Fruit fly (Drosophila melanogaster) whole organism, prepupa: ENCODE results near the gene CG33688.
A peak's percentile ranks its signal among the peaks of the same experiment; 100 is the strongest.

Source experiments
- Blimp-1 ChIP-seq: fragments of 200-800 bp; sonication (Bioruptor generic); optimal IDR thresholded peaks from 3 replicates; lab custom pipeline; 2017; ENCODE audit warnings: missing biosample characterization, missing genetic modification characterization, mild to moderate bottlenecking, moderate library complexity, missing genetic modification reagents
- CG11294 ChIP-seq: fragments of 200-800 bp; sonication (Bioruptor generic); IDR thresholded peaks from 2 replicates; pipeline ENCODE4 v1.3.6; 2022; ENCODE audit warnings: missing biosample characterization, missing genetic modification characterization
- CG11762 ChIP-seq: fragments of 200-800 bp; sonication (Bioruptor generic); optimal IDR thresholded peaks from 3 replicates; lab custom pipeline; 2016; ENCODE audit warnings: missing biosample characterization, missing genetic modification characterization; ENCODE audit not compliant: insufficient read depth
- CG11902 ChIP-seq: fragments of 200-800 bp; sonication (Bioruptor generic); optimal IDR thresholded peaks from 3 replicates; lab custom pipeline; 2016; ENCODE audit warnings: missing biosample characterization, missing genetic modification characterization
- CG15336 ChIP-seq: fragments of 200-800 bp; sonication (Bioruptor generic); IDR thresholded peaks from 2 replicates; pipeline ENCODE4 v1.3.6; 2022; ENCODE audit warnings: missing biosample characterization, missing genetic modification characterization
- CG1621 ChIP-seq: fragments of 200-800 bp; sonication (Bioruptor generic); optimal IDR thresholded peaks from 3 replicates; lab custom pipeline; 2018; ENCODE audit warnings: missing biosample characterization, mild to moderate bottlenecking, missing genetic modification characterization
- CG16779 ChIP-seq: fragments of 200-800 bp; sonication (Bioruptor generic); optimal IDR thresholded peaks from 3 replicates; lab custom pipeline; 2017; ENCODE audit warnings: missing biosample characterization, mild to moderate bottlenecking, missing genetic modification characterization
- CG3032 ChIP-seq: fragments of 200-800 bp; optimal IDR thresholded peaks from 2 replicates; lab custom pipeline; 2019; ENCODE audit warnings: missing biosample characterization, mild to moderate bottlenecking, missing genetic modification characterization, moderate library complexity
- CG31627 ChIP-seq: fragments of 200-800 bp; sonication (Bioruptor generic); optimal IDR thresholded peaks from 3 replicates; lab custom pipeline; 2016; ENCODE audit warnings: missing biosample characterization, missing genetic modification characterization
- CG32006 ChIP-seq: fragments of 200-800 bp; sonication (Bioruptor generic); optimal IDR thresholded peaks from 3 replicates; lab custom pipeline; 2017; ENCODE audit warnings: missing biosample characterization, mild to moderate bottlenecking, missing genetic modification characterization
- CG34406 ChIP-seq: fragments of 200-800 bp; sonication (Bioruptor generic); optimal IDR thresholded peaks from 3 replicates; lab custom pipeline; 2016; ENCODE audit warnings: missing biosample characterization, missing genetic modification characterization
- CG3919 ChIP-seq: fragments of 200-800 bp; sonication (Bioruptor generic); optimal IDR thresholded peaks from 3 replicates; lab custom pipeline; 2016; ENCODE audit warnings: missing biosample characterization, missing genetic modification characterization
- CG6163 ChIP-seq: fragments of 200-800 bp; sonication (Bioruptor generic); IDR thresholded peaks from 3 replicates; pipeline ENCODE4 v1.3.6; 2022; ENCODE audit warnings: missing biosample characterization, missing genetic modification characterization
- CG6808 ChIP-seq: fragments of 200-800 bp; sonication (Bioruptor generic); optimal IDR thresholded peaks from 3 replicates; lab custom pipeline; 2017; ENCODE audit warnings: missing biosample characterization, missing genetic modification characterization, mild to moderate bottlenecking, moderate library complexity, missing genetic modification reagents
- CG6854 ChIP-seq: fragments of 200-800 bp; sonication (Bioruptor generic); optimal IDR thresholded peaks from 2 replicates; lab custom pipeline; 2017; ENCODE audit warnings: missing biosample characterization, mild to moderate bottlenecking, missing genetic modification characterization
- CG7368 ChIP-seq: fragments of 200-800 bp; sonication (Bioruptor generic); optimal IDR thresholded peaks from 3 replicates; lab custom pipeline; 2016; ENCODE audit warnings: missing biosample characterization, missing genetic modification characterization
- CG8119 ChIP-seq: fragments of 200-800 bp; sonication (Bioruptor generic); IDR thresholded peaks from 3 replicates; pipeline ENCODE4 v1.3.6; 2022; ENCODE audit warnings: missing biosample characterization, missing genetic modification characterization
- CG8319 ChIP-seq: fragments of 200-800 bp; sonication (Bioruptor generic); optimal IDR thresholded peaks from 3 replicates; lab custom pipeline; 2016; ENCODE audit warnings: missing biosample characterization, missing genetic modification characterization
- CG8632 ChIP-seq: fragments of 200-800 bp; sonication (Bioruptor generic); optimal IDR thresholded peaks from 3 replicates; lab custom pipeline; 2016; ENCODE audit warnings: missing biosample characterization, missing genetic modification characterization
- Eip78C ChIP-seq: fragments of 200-800 bp; sonication (Bioruptor generic); peaks from one replicate; lab custom pipeline; 2016; ENCODE audit warnings: missing biosample characterization, missing genetic modification characterization
- Eip93F ChIP-seq: fragments of 200-800 bp; sonication (Bioruptor generic); optimal IDR thresholded peaks from 2 replicates; lab custom pipeline; 2016; ENCODE audit warnings: missing biosample characterization, mild to moderate bottlenecking, missing genetic modification characterization
- Ets21C ChIP-seq: fragments of 200-800 bp; sonication (Bioruptor generic); optimal IDR thresholded peaks from 3 replicates; lab custom pipeline; 2016; ENCODE audit warnings: missing biosample characterization, missing genetic modification characterization
- Ets96B ChIP-seq: fragments of 200-800 bp; optimal IDR thresholded peaks from 2 replicates; lab custom pipeline; 2019; ENCODE audit warnings: missing biosample characterization, mild to moderate bottlenecking, missing genetic modification characterization, moderate library complexity
- Hr38 ChIP-seq: sonication (Bioruptor generic); optimal IDR thresholded peaks from 2 replicates; lab custom pipeline; 2016; ENCODE audit warnings: missing biosample characterization, missing genetic modification characterization
- Hr4 ChIP-seq: fragments of 200-800 bp; sonication (Bioruptor generic); optimal IDR thresholded peaks from 3 replicates; lab custom pipeline; 2016; ENCODE audit warnings: missing biosample characterization, missing genetic modification characterization
- Lpt ChIP-seq: fragments of 200-800 bp; sonication (Bioruptor generic); optimal IDR thresholded peaks from 3 replicates; lab custom pipeline; 2016; ENCODE audit warnings: missing biosample characterization, missing genetic modification characterization
- Met ChIP-seq: fragments of 200-800 bp; sonication (Bioruptor generic); optimal IDR thresholded peaks from 3 replicates; lab custom pipeline; 2016; ENCODE audit warnings: missing biosample characterization, missing genetic modification characterization
- OdsH ChIP-seq: fragments of 200-800 bp; sonication (Bioruptor generic); optimal IDR thresholded peaks from 3 replicates; lab custom pipeline; 2016; ENCODE audit warnings: missing biosample characterization, missing genetic modification characterization
- Sox102F ChIP-seq: fragments of 200-800 bp; sonication (Bioruptor generic); optimal IDR thresholded peaks from 2 replicates; lab custom pipeline; 2016; ENCODE audit warnings: missing biosample characterization, mild to moderate bottlenecking, missing genetic modification characterization
- Sox14 ChIP-seq: fragments of 200-800 bp; sonication (Bioruptor generic); optimal IDR thresholded peaks from 3 replicates; lab custom pipeline; 2016; ENCODE audit warnings: missing biosample characterization, missing genetic modification characterization
- Sox15 ChIP-seq: fragments of 200-800 bp; sonication (Bioruptor generic); optimal IDR thresholded peaks from 3 replicates; lab custom pipeline; 2016; ENCODE audit warnings: missing biosample characterization, missing genetic modification characterization
- acj6 ChIP-seq: fragments of 200-800 bp; sonication (Bioruptor generic); optimal IDR thresholded peaks from 3 replicates; lab custom pipeline; 2016; ENCODE audit warnings: missing biosample characterization, missing genetic modification characterization
- cyc ChIP-seq: fragments of 200-800 bp; sonication (Bioruptor generic); optimal IDR thresholded peaks from 3 replicates; lab custom pipeline; 2016; ENCODE audit warnings: missing biosample characterization, missing genetic modification characterization
- dac ChIP-seq: fragments of 200-800 bp; sonication (Bioruptor generic); optimal IDR thresholded peaks from 2 replicates; lab custom pipeline; 2017; ENCODE audit warnings: missing biosample characterization, mild to moderate bottlenecking, missing genetic modification characterization
- dsx ChIP-seq: fragments of 200-800 bp; optimal IDR thresholded peaks from 3 replicates; lab custom pipeline; 2019; ENCODE audit warnings: missing biosample characterization, mild to moderate bottlenecking, missing genetic modification characterization, moderate library complexity; ENCODE audit not compliant: poor library complexity, severe bottlenecking
- eg ChIP-seq: fragments of 200-800 bp; sonication (Bioruptor generic); IDR thresholded peaks from 3 replicates; pipeline ENCODE4 v1.3.6; 2022; ENCODE audit warnings: missing biosample characterization, missing genetic modification characterization
- esn ChIP-seq: fragments of 200-800 bp; sonication (Bioruptor generic); optimal IDR thresholded peaks from 2 replicates; lab custom pipeline; 2016; ENCODE audit warnings: missing biosample characterization, mild to moderate bottlenecking, missing genetic modification characterization, moderate library complexity
- fd59A ChIP-seq: fragments of 200-800 bp; sonication (Bioruptor generic); optimal IDR thresholded peaks from 2 replicates; lab custom pipeline; 2017; ENCODE audit warnings: missing biosample characterization, mild to moderate bottlenecking, missing genetic modification characterization, missing genetic modification reagents
- fd85E ChIP-seq: fragments of 200-800 bp; sonication (Bioruptor generic); optimal IDR thresholded peaks from 3 replicates; lab custom pipeline; 2016; ENCODE audit warnings: missing biosample characterization, missing genetic modification characterization
- fkh ChIP-seq: fragments of 200-800 bp; sonication (Bioruptor generic); optimal IDR thresholded peaks from 3 replicates; lab custom pipeline; 2017; ENCODE audit warnings: missing biosample characterization, mild to moderate bottlenecking, missing genetic modification characterization, moderate library complexity
- lz ChIP-seq: fragments of 200-800 bp; sonication (Bioruptor generic); optimal IDR thresholded peaks from 3 replicates; lab custom pipeline; 2016; ENCODE audit warnings: missing biosample characterization, missing genetic modification characterization
- net ChIP-seq: fragments of 200-800 bp; sonication (Bioruptor generic); optimal IDR thresholded peaks from 3 replicates; lab custom pipeline; 2016; ENCODE audit warnings: missing biosample characterization, missing genetic modification characterization
- pdm3 ChIP-seq: fragments of 200-800 bp; sonication (Bioruptor generic); optimal IDR thresholded peaks from 3 replicates; lab custom pipeline; 2016; ENCODE audit warnings: missing biosample characterization, missing genetic modification characterization
- salr ChIP-seq, 2 experiments: fragments of 200-800 bp; sonication (Bioruptor generic); optimal IDR thresholded peaks; 3 replicates each; lab custom pipeline; 2016 to 2018; ENCODE audit warnings: missing biosample characterization in 2 of 2, missing genetic modification characterization in 2 of 2, mild to moderate bottlenecking in 1 of 2
- spab ChIP-seq: fragments of 200-800 bp; sonication (Bioruptor generic); optimal IDR thresholded peaks from 2 replicates; lab custom pipeline; 2017; ENCODE audit warnings: missing biosample characterization, mild to moderate bottlenecking, missing genetic modification characterization, missing genetic modification reagents
- ss ChIP-seq, 2 experiments: fragments of 200-800 bp; sonication (Bioruptor generic); optimal IDR thresholded peaks; 2 replicates in 1 of 2; 3 replicates in 1 of 2; lab custom pipeline; 2017 to 2018; ENCODE audit warnings: mild to moderate bottlenecking in 2 of 2, missing biosample characterization in 2 of 2, missing genetic modification characterization in 2 of 2, moderate library complexity in 1 of 2
- svp ChIP-seq: fragments of 200-800 bp; sonication (Bioruptor generic); peaks from one replicate; lab custom pipeline; 2016; ENCODE audit warnings: missing biosample characterization, missing genetic modification characterization
- topi ChIP-seq: fragments of 200-800 bp; sonication (Bioruptor generic); optimal IDR thresholded peaks from 3 replicates; lab custom pipeline; 2016; ENCODE audit warnings: missing biosample characterization, missing genetic modification characterization

CG33688 gene

dm6 chr3L:16174778-16175177 is 24.2 kb upstream of the CG33688 start (continued):
- no peak for TF ChIP-seq net
- TF ChIP-seq Sox14 (GFP tag; lab: Kevin White, UChicago): no peak
- TF ChIP-seq Sox102F: no peak
- TF ChIP-seq fd85E (GFP tag; lab: Kevin White, UChicago): no peak
- TF ChIP-seq CG3032 (tag; lab: Kevin White, UChicago): peak; percentile 89
- TF ChIP-seq CG8119 (GFP tag; lab: Robert Waterston, UW): peak; percentile 35; the same call in 1 of the 3 replicates
- TF ChIP-seq salr (GFP tag; optimal IDR thresholded peaks at IDR 0.05; lab: Kevin White, UChicago): no peak
- peak; percentile 47; the same call in 1 of the 3 replicates for TF ChIP-seq CG6163 (GFP tag; lab: Robert Waterston, UW)
- TF ChIP-seq Hr38: no peak
- TF ChIP-seq eg (GFP tag; lab: Robert Waterston, UW): no peak
- no peak for TF ChIP-seq CG11294 (GFP tag; lab: Robert Waterston, UW)
- no peak for TF ChIP-seq Blimp-1 (GFP tag; lab: Kevin White, UChicago)
- TF ChIP-seq dac: no peak
- TF ChIP-seq CG32006 (GFP tag; lab: Kevin White, UChicago): peak; percentile 8
- TF ChIP-seq OdsH: peak; percentile 53
- TF ChIP-seq ss (GFP tag; optimal IDR thresholded peaks at IDR 0.05; lab: Kevin White, UChicago): peak; percentile 21 to 77
- peak; percentile 87 for TF ChIP-seq Ets96B (tag; lab: Kevin White, UChicago)
- peak; percentile 67 for TF ChIP-seq spab (GFP tag; lab: Kevin White, UChicago)

- TF ChIP-seq CG3919 (GFP tag; lab: Kevin White, UChicago) (peak; percentile 84), Ets21C (GFP tag; lab: Kevin White, UChicago) (peak; percentile 73), eg (GFP tag; lab: Robert Waterston, UW) (0 out of 3 replicates have a peak, but pooled peaks have one; percentile 17), CG6854 (GFP tag; lab: Kevin White, UChicago) (peak; percentile 13), Hr4 (GFP tag; lab: Kevin White, UChicago) (peak; percentile 60), CG8319 (GFP tag; lab: Kevin White, UChicago) (peak; percentile 56), dsx (GFP tag; lab: Kevin White, UChicago) (peak; percentile 77), CG15336 (GFP tag; lab: Robert Waterston, UW) (peak; percentile 58), fd85E (GFP tag; lab: Kevin White, UChicago) (peak; percentile 52), fd59A (GFP tag; lab: Kevin White, UChicago) (peak; percentile 74), CG6808 (GFP tag; lab: Kevin White, UChicago) (peak; percentile 82), CG34406 (peak; percentile 85), Met (GFP tag; lab: Kevin White, UChicago) (peak; percentile 90), CG16779 (tag; lab: Kevin White, UChicago) (peak; percentile 43), svp (GFP tag; lab: Kevin White, UChicago) (peak; percentile 99), Sox15 (GFP tag; lab: Kevin White, UChicago) (peak; percentile 63), OdsH (peak; percentile 80), CG8632 (GFP tag; lab: Kevin White, UChicago) (peak; percentile 87), CG3032 (tag; lab: Kevin White, UChicago) (peak; percentile 86), acj6 (GFP tag; lab: Kevin White, UChicago) (peak; percentile 80), CG31627 (peak; percentile 81), esn (peak; percentile 90), Hr38 (no peak), salr (GFP tag; optimal IDR thresholded peaks at IDR 0.05; lab: Kevin White, UChicago) (peak; percentile 15 to 58), CG11762 (GFP tag; lab: Kevin White, UChicago) (peak; percentile 67), CG1621 (tag; lab: Kevin White, UChicago) (peak; percentile 60), spab (GFP tag; lab: Kevin White, UChicago) (peak; percentile 69), lz (peak; percentile 76), Eip93F (GFP tag; lab: Kevin White, UChicago) (no peak), fkh (GFP tag; lab: Kevin White, UChicago) (no peak), CG7368 (GFP tag; lab: Kevin White, UChicago) (peak; percentile 74), Eip78C (peak; percentile 98), CG11902 (GFP tag; lab: Kevin White, UChicago) (peak; percentile 75), topi (GFP tag; lab: Kevin White, UChicago) (peak; percentile 91), pdm3 (GFP tag; lab: Kevin White, UChicago) (peak; percentile 79), Lpt (GFP tag; lab: Kevin White, UChicago) (peak; percentile 57), cyc (GFP tag; lab: Kevin White, UChicago) (peak; percentile 80)
Observed at dm6 chr3L:16175628-16176263, 23.3 kb upstream of the CG33688 start.
